Fruit fly (Drosophila melanogaster) Kc167 (cell line): ENCODE data around the gene osk.

Experiments used
- Myc ChIP-seq: fragments of >200 bp; optimal IDR thresholded peaks from 2 replicates; lab custom pipeline; 2017; ENCODE audit warnings: missing external identifiers
- Sin3A ChIP-seq: fragments of >200 bp; optimal IDR thresholded peaks from 2 replicates; lab custom pipeline; 2018; ENCODE audit warnings: missing external identifiers
- h ChIP-seq: fragments of >200 bp; optimal IDR thresholded peaks from 3 replicates; lab custom pipeline; 2018; ENCODE audit warnings: missing external identifiers
- insv ChIP-seq: fragments of >200 bp; optimal IDR thresholded peaks from 3 replicates; lab custom pipeline; 2018; ENCODE audit warnings: missing external identifiers
- psq ChIP-seq: fragments of >200 bp; optimal IDR thresholded peaks from 2 replicates; lab custom pipeline; 2017; ENCODE audit warnings: missing external identifiers
- ttk ChIP-seq: sonication (Bioruptor generic); optimal IDR thresholded peaks from 2 replicates; lab custom pipeline; 2017; ENCODE audit warnings: missing external identifiers

The osk gene

dm6 chr3R:8932741-8933140 lies 2.2 kb upstream of the osk start:
- TF ChIP-seq Myc (lab: Kevin White, UChicago) (no peak), Sin3A (no peak), insv (lab: Kevin White, UChicago) (no peak), h (lab: Kevin White, UChicago) (no peak), psq (lab: Kevin White, UChicago) (no peak), ttk (lab: Kevin White, UChicago) (no peak)

dm6 chr3R:8938494-8939404 lies 3.8 kb downstream of the osk start, which contains the start of gene ScsbetaA:
ScsbetaA (plus strand) TSS chr3R:8938724.
- TF ChIP-seq ttk (lab: Kevin White, UChicago), result no peak
- TF ChIP-seq psq (lab: Kevin White, UChicago), result no peak
- no peak for TF ChIP-seq Myc (lab: Kevin White, UChicago)
- no peak for TF ChIP-seq h (lab: Kevin White, UChicago)
- TF ChIP-seq insv (lab: Kevin White, UChicago), result no peak
- TF ChIP-seq Sin3A, result no peak

- no peak for TF ChIP-seq Sin3A
- no peak for TF ChIP-seq psq (lab: Kevin White, UChicago)
- no peak for TF ChIP-seq ttk (lab: Kevin White, UChicago)
- TF ChIP-seq h (lab: Kevin White, UChicago), result no peak
- no peak for TF ChIP-seq insv (lab: Kevin White, UChicago)
These were observed 4.8 kb downstream of the osk start for dm6 chr3R:8939750-8940149.

dm6 chr3R:8944866-8945265 lies 9.9 kb downstream of the osk start, which contains the start of gene CG11964:
CG11964 (minus strand) TSS chr3R:8945020.
- TF ChIP-seq insv (lab: Kevin White, UChicago) (no peak), Myc (lab: Kevin White, UChicago) (no peak), ttk (lab: Kevin White, UChicago) (no peak)

- TF ChIP-seq h (lab: Kevin White, UChicago) (no peak), insv (lab: Kevin White, UChicago) (no peak), Myc (lab: Kevin White, UChicago) (no peak), psq (lab: Kevin White, UChicago) (no peak), ttk (lab: Kevin White, UChicago) (no peak), Sin3A (no peak)
These were observed 10.8 kb downstream of the osk start for dm6 chr3R:8945502-8946324.

dm6 chr3R:8946429-8946828 lies 11.5 kb downstream of the osk start:
- no peak for TF ChIP-seq Myc (lab: Kevin White, UChicago)
- TF ChIP-seq Sin3A, result no peak
- TF ChIP-seq psq (lab: Kevin White, UChicago), result no peak
- TF ChIP-seq ttk (lab: Kevin White, UChicago), result no peak
- no peak for TF ChIP-seq insv (lab: Kevin White, UChicago)
- TF ChIP-seq h (lab: Kevin White, UChicago), result no peak

dm6 chr3R:8947757-8948428 lies 13.0 kb downstream of the osk start:
- TF ChIP-seq Sin3A (no peak), Myc (lab: Kevin White, UChicago) (no peak), h (lab: Kevin White, UChicago) (no peak), insv (lab: Kevin White, UChicago) (no peak), psq (lab: Kevin White, UChicago) (no peak), ttk (lab: Kevin White, UChicago) (no peak)

dm6 chr3R:8948855-8949254 lies 13.9 kb downstream of the osk start:
- no peak for TF ChIP-seq ttk (lab: Kevin White, UChicago)
- TF ChIP-seq psq (lab: Kevin White, UChicago), result no peak
- no peak for TF ChIP-seq Sin3A
- no peak for TF ChIP-seq insv (lab: Kevin White, UChicago)
- no peak for TF ChIP-seq h (lab: Kevin White, UChicago)
- no peak for TF ChIP-seq Myc (lab: Kevin White, UChicago)

- no peak for TF ChIP-seq h (lab: Kevin White, UChicago)
- no peak for TF ChIP-seq Myc (lab: Kevin White, UChicago)
- no peak for TF ChIP-seq insv (lab: Kevin White, UChicago)
- no peak for TF ChIP-seq psq (lab: Kevin White, UChicago)
- TF ChIP-seq Sin3A, result no peak
- no peak for TF ChIP-seq ttk (lab: Kevin White, UChicago)
These were observed 14.6 kb downstream of the osk start for dm6 chr3R:8949334-8950066.

- no peak for TF ChIP-seq Myc (lab: Kevin White, UChicago)
- TF ChIP-seq h (lab: Kevin White, UChicago), result no peak
- TF ChIP-seq psq (lab: Kevin White, UChicago), result no peak
- TF ChIP-seq ttk (lab: Kevin White, UChicago), result no peak
- no peak for TF ChIP-seq Sin3A
- no peak for TF ChIP-seq insv (lab: Kevin White, UChicago)
These were observed 19.8 kb downstream of the osk start for dm6 chr3R:8954515-8955358.
